Worm (Caenorhabditis elegans): ENCODE data around the gene F57F4.2.

F57F4.2 gene

DNA sequence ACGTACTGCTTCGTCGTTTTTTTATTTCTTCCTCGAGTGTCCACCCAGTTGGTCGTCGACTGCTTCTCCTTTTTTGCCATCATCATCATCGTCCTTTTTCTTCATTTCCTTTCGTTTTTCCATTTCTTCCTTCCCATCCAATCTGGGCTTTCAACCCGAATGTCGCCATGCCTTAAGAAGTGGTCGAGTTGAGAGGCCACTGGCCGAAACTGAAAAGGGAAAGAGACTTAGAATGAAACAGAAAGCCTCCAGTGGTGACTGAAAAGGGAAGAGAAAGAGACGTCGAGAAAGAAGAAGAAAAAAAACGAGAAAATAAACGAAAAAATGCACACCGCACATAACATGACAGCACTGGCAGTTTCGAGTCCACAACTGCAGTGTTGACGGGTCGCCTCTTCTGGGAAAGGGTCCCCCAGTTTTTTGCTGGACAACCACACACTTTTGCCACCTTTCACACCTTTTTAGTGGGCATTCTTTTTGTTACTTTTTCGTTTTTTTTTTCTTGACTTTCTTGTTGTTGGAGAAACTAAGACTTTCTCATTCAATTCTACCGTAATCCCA, 48.4 kb downstream of the F57F4.2 start:
- TF ChIP-seq ztf-11 (tag; optimal IDR thresholded peaks at IDR 0.05) = no peak
- TF ChIP-seq C34F6.9 (tag; optimal IDR thresholded peaks at IDR 0.05) = peak; percentile 57
- no peak for TF ChIP-seq aly-2 (tag; optimal IDR thresholded peaks at IDR 0.05)
- TF ChIP-seq mbf-1 (tag; optimal IDR thresholded peaks at IDR 0.05) = no peak
- TF ChIP-seq blmp-1 (tag; optimal IDR thresholded peaks at IDR 0.05; ENCODE audit: insufficient read depth) = no peak
- TF ChIP-seq peb-1 (tag; optimal IDR thresholded peaks at IDR 0.05) = no peak
- TF ChIP-seq unc-39 (tag; optimal IDR thresholded peaks at IDR 0.05) = no peak
- TF ChIP-seq zag-1 (tag; optimal IDR thresholded peaks at IDR 0.05) = peak; percentile 65
- TF ChIP-seq unc-55 (GFP tag; optimal IDR thresholded peaks at IDR 0.05) = peak; percentile 66
- no peak for TF ChIP-seq sma-9 (GFP tag; optimal IDR thresholded peaks at IDR 0.05)
- TF ChIP-seq sma-9 (tag; optimal IDR thresholded peaks at IDR 0.05) = no peak
- no peak for TF ChIP-seq ztf-1 (GFP tag; conservative IDR thresholded peaks at IDR 0.05)
- no peak for TF ChIP-seq nhr-23 (tag; optimal IDR thresholded peaks at IDR 0.05)
- TF ChIP-seq nhr-6 (tag; optimal IDR thresholded peaks at IDR 0.05) = no peak
- no peak for TF ChIP-seq R02D3.7 (tag; optimal IDR thresholded peaks at IDR 0.05)
- TF ChIP-seq crh-2 (tag; optimal IDR thresholded peaks at IDR 0.05) = peak; percentile 11
- no peak for TF ChIP-seq sem-4 (tag; optimal IDR thresholded peaks at IDR 0.05)
- TF ChIP-seq F13H6.1 (tag; optimal IDR thresholded peaks at IDR 0.05) = peak; percentile 26
- no peak for TF ChIP-seq nhr-237 (tag; optimal IDR thresholded peaks at IDR 0.05)
- no peak for TF ChIP-seq nhr-12 (tag; optimal IDR thresholded peaks at IDR 0.05)
- TF ChIP-seq Y55F3AM.14 (GFP tag; optimal IDR thresholded peaks at IDR 0.05) = peak; percentile 10
- TF ChIP-seq ama-1 (optimal IDR thresholded peaks at IDR 0.05) = no peak
- no peak for TF ChIP-seq ceh-16 (tag; optimal IDR thresholded peaks at IDR 0.05)
- no peak for TF ChIP-seq nhr-21 (tag; optimal IDR thresholded peaks at IDR 0.05)
- TF ChIP-seq ztf-4 (tag; optimal IDR thresholded peaks at IDR 0.05) = no peak
- TF ChIP-seq snpc-4 (tag; optimal IDR thresholded peaks at IDR 0.05) = no peak
- no peak for TF ChIP-seq elt-3 (tag; optimal IDR thresholded peaks at IDR 0.05)
- no peak for TF ChIP-seq lin-11 (tag; optimal IDR thresholded peaks at IDR 0.05)
- TF ChIP-seq sma-3 (GFP tag; optimal IDR thresholded peaks at IDR 0.05) = no peak
- peak; percentile 59 for TF ChIP-seq nhr-129 (tag; optimal IDR thresholded peaks at IDR 0.05)
- no peak for TF ChIP-seq lin-13 (GFP tag; optimal IDR thresholded peaks at IDR 0.05)
- no peak for TF ChIP-seq gmeb-1 (tag; optimal IDR thresholded peaks at IDR 0.05)
- TF ChIP-seq nhr-10 (tag; optimal IDR thresholded peaks at IDR 0.05) = no peak
- TF ChIP-seq nhr-25 (tag; optimal IDR thresholded peaks at IDR 0.05) = no peak
- no peak for TF ChIP-seq lsy-2 (tag; optimal IDR thresholded peaks at IDR 0.05)
- TF ChIP-seq ZK546.5 (tag; optimal IDR thresholded peaks at IDR 0.05) = no peak
- TF ChIP-seq ceh-82 (tag; optimal IDR thresholded peaks at IDR 0.05) = no peak
- TF ChIP-seq fos-1 (tag; optimal IDR thresholded peaks at IDR 0.05) = no peak
- TF ChIP-seq dmd-4 (tag; optimal IDR thresholded peaks at IDR 0.05) = no peak
- peak in 1 of 2 experiments; percentile 34 for TF ChIP-seq mdl-1 (tag; optimal IDR thresholded peaks at IDR 0.05)
- no peak for TF ChIP-seq nhr-11 (tag; optimal IDR thresholded peaks at IDR 0.05)
